Worm (Caenorhabditis elegans): Measurements from ENCODE around the gene ZK622.4.
A peak's percentile ranks its signal among the peaks of the same experiment; 100 is the strongest.

Gene ZK622.4

ce11 chrII:5282192-5282591 is 10.3 kb upstream of the ZK622.4 start, which contains the start of gene pmt-1 (continued):
- TF ChIP-seq dpl-1 (GFP tag; optimal IDR thresholded peaks at IDR 0.05) (peak in 1 of 3 experiments; percentile 4), lin-35 (GFP tag; optimal IDR thresholded peaks at IDR 0.05) (peak in 1 of 2 experiments; percentile 69), nhr-71 (tag; optimal IDR thresholded peaks at IDR 0.05) (peak; percentile 66), unc-98 (GFP tag; IDR thresholded peaks at IDR 0.05) (no peak), grh-1 (GFP tag; IDR thresholded peaks at IDR 0.05) (0 out of 2 replicates have a peak, but pooled peaks have one; percentile 24), mab-9 (GFP tag; IDR thresholded peaks at IDR 0.05) (no peak), nhr-77 (tag; optimal IDR thresholded peaks at IDR 0.05) (no peak), tbx-2 (tag; optimal IDR thresholded peaks at IDR 0.05) (no peak), skn-1 (tag; optimal IDR thresholded peaks at IDR 0.05) (no peak), nhr-237 (tag; optimal IDR thresholded peaks at IDR 0.05) (no peak), nhr-19 (GFP tag; conservative IDR thresholded peaks at IDR 0.05) (peak; percentile 36), mef-2 (tag; optimal IDR thresholded peaks at IDR 0.05) (no peak), nhr-20 (tag; optimal IDR thresholded peaks at IDR 0.05) (peak; percentile 59), aha-1 (tag; optimal IDR thresholded peaks at IDR 0.05) (no peak), lin-14 (GFP tag; optimal IDR thresholded peaks at IDR 0.05) (peak; percentile 44), nhr-85 (tag) (peak; percentile 81), nhr-12 (tag; optimal IDR thresholded peaks at IDR 0.05) (no peak), swsn-7 (tag; optimal IDR thresholded peaks at IDR 0.05) (no peak), lir-3 (tag; optimal IDR thresholded peaks at IDR 0.05; ENCODE audit: poor library complexity) (no peak), ces-1 (GFP tag; optimal IDR thresholded peaks at IDR 0.05) (no peak)

ce11 chrII:5282740-5283281 is 9.7 kb upstream of the ZK622.4 start:
- TF ChIP-seq nhr-11 (tag; optimal IDR thresholded peaks at IDR 0.05), result no peak
- TF ChIP-seq nhr-84 (tag; optimal IDR thresholded peaks at IDR 0.05), result no peak
- no peak for TF ChIP-seq alr-1 (tag; optimal IDR thresholded peaks at IDR 0.05; ENCODE audit: borderline replicate concordance)
- TF ChIP-seq lin-14 (GFP tag; optimal IDR thresholded peaks at IDR 0.05), result peak; percentile 57
- peak; percentile 80 for TF ChIP-seq nhr-85 (tag)
- TF ChIP-seq unc-30 (tag; optimal IDR thresholded peaks at IDR 0.05), result no peak
- no peak for TF ChIP-seq hlh-4 (tag; optimal IDR thresholded peaks at IDR 0.05)
- TF ChIP-seq pqm-1 (tag; optimal IDR thresholded peaks at IDR 0.05), result no peak
- TF ChIP-seq C16A3.4 (tag; optimal IDR thresholded peaks at IDR 0.05), result no peak
- TF ChIP-seq lir-3 (tag; optimal IDR thresholded peaks at IDR 0.05; ENCODE audit: poor library complexity), result no peak
- no peak for TF ChIP-seq rnt-1 (tag; optimal IDR thresholded peaks at IDR 0.05)
- no peak for TF ChIP-seq mef-2 (tag; optimal IDR thresholded peaks at IDR 0.05)
- TF ChIP-seq ceh-8 (GFP tag; optimal IDR thresholded peaks at IDR 0.05), result no peak
- no peak for TF ChIP-seq jun-1 (tag; optimal IDR thresholded peaks at IDR 0.05)
- peak; percentile 10 for TF ChIP-seq snu-23 (GFP tag; optimal IDR thresholded peaks at IDR 0.05)
- no peak for TF ChIP-seq ztf-4 (tag; optimal IDR thresholded peaks at IDR 0.05)
- no peak for TF ChIP-seq nhr-47 (tag; optimal IDR thresholded peaks at IDR 0.05)
- TF ChIP-seq pag-3 (tag; optimal IDR thresholded peaks at IDR 0.05; ENCODE audit: borderline replicate concordance, insufficient read depth), result no peak
- TF ChIP-seq tbx-2 (tag; optimal IDR thresholded peaks at IDR 0.05), result no peak
- TF ChIP-seq nhr-90 (tag; optimal IDR thresholded peaks at IDR 0.05; ENCODE audit: poor library complexity), result no peak
- no peak for TF ChIP-seq lsy-2 (tag; optimal IDR thresholded peaks at IDR 0.05)
- TF ChIP-seq mdl-1 (tag; optimal IDR thresholded peaks at IDR 0.05), result no peak
- no peak for TF ChIP-seq F16B12.6 (tag; optimal IDR thresholded peaks at IDR 0.05)
- no peak for TF ChIP-seq zag-1 (tag; optimal IDR thresholded peaks at IDR 0.05)
- TF ChIP-seq zip-4 (GFP tag; optimal IDR thresholded peaks at IDR 0.05), result no peak
- no peak for TF ChIP-seq efl-3 (GFP tag; optimal IDR thresholded peaks at IDR 0.05)
- peak in 1 of 2 experiments; percentile 12 for TF ChIP-seq lin-35 (GFP tag; optimal IDR thresholded peaks at IDR 0.05)
- no peak for TF ChIP-seq ama-1 (optimal IDR thresholded peaks at IDR 0.05)
- TF ChIP-seq swsn-7 (tag; optimal IDR thresholded peaks at IDR 0.05), result no peak
- TF ChIP-seq ztf-11 (tag; optimal IDR thresholded peaks at IDR 0.05), result no peak
- TF ChIP-seq skn-1 (tag; optimal IDR thresholded peaks at IDR 0.05), result no peak
- TF ChIP-seq fos-1 (tag; optimal IDR thresholded peaks at IDR 0.05), result no peak
- TF ChIP-seq elt-3 (tag; optimal IDR thresholded peaks at IDR 0.05), result peak in 1 of 6 experiments; percentile 8
- TF ChIP-seq hpl-2 (GFP tag; optimal IDR thresholded peaks at IDR 0.05), result no peak
- no peak for TF ChIP-seq nhr-28 (tag; optimal IDR thresholded peaks at IDR 0.05)
- TF ChIP-seq lin-39 (tag; optimal IDR thresholded peaks at IDR 0.05), result no peak
- no peak for TF ChIP-seq ceh-82 (tag; optimal IDR thresholded peaks at IDR 0.05)
- peak; percentile 22 for TF ChIP-seq nhr-20 (tag; optimal IDR thresholded peaks at IDR 0.05)
- TF ChIP-seq nhr-71 (tag; optimal IDR thresholded peaks at IDR 0.05), result no peak
- TF ChIP-seq nhr-19 (GFP tag; conservative IDR thresholded peaks at IDR 0.05), result no peak
- TF ChIP-seq sptf-1 (tag; optimal IDR thresholded peaks at IDR 0.05), result no peak

Data from whole organism, L1 larva.